Fruit fly (Drosophila melanogaster) whole organism, embryonic: ENCODE results near the gene CG15740.

Source experiments
- B-H1 ChIP-seq: fragments of 200-800 bp; sonication (Bioruptor generic); IDR thresholded peaks from 3 replicates; pipeline ENCODE4 v1.3.6; 2022; ENCODE audit warnings: missing biosample characterization, missing genetic modification characterization
- CG10147 ChIP-seq: fragments of 200-800 bp; sonication (Bioruptor generic); optimal IDR thresholded peaks from 2 replicates; lab custom pipeline; 2019; ENCODE audit warnings: missing biosample characterization, mild to moderate bottlenecking, missing genetic modification characterization, moderate library complexity
- CG10959 ChIP-seq: fragments of 200-800 bp; sonication (Bioruptor generic); IDR thresholded peaks from 2 replicates; pipeline ENCODE4 v1.3.6; 2022; ENCODE audit warnings: missing biosample characterization, missing genetic modification characterization
- CG11398 ChIP-seq: fragments of 200-800 bp; sonication (Bioruptor generic); optimal IDR thresholded peaks from 2 replicates; lab custom pipeline; 2016; ENCODE audit warnings: missing biosample characterization, missing genetic modification characterization
- CG12299 ChIP-seq: fragments of 200-800 bp; sonication (Bioruptor generic); optimal IDR thresholded peaks from 2 replicates; lab custom pipeline; 2018; ENCODE audit warnings: missing biosample characterization, mild to moderate bottlenecking, missing genetic modification characterization
- CG12942 ChIP-seq: fragments of 200-800 bp; sonication (Bioruptor generic); optimal IDR thresholded peaks from 3 replicates; lab custom pipeline; 2016; ENCODE audit warnings: missing biosample characterization, missing genetic modification characterization
- CG13624 ChIP-seq: fragments of 200-800 bp; sonication (Bioruptor generic); optimal IDR thresholded peaks from 2 replicates; lab custom pipeline; 2016; ENCODE audit warnings: missing biosample characterization, missing genetic modification characterization
- CG13894 ChIP-seq: fragments of 200-800 bp; sonication (Bioruptor generic); optimal IDR thresholded peaks from 3 replicates; lab custom pipeline; 2018; ENCODE audit warnings: missing biosample characterization, mild to moderate bottlenecking, missing genetic modification characterization, moderate library complexity
- CG16863 ChIP-seq: fragments of 200-800 bp; sonication (Bioruptor generic); optimal IDR thresholded peaks from 3 replicates; lab custom pipeline; 2016; ENCODE audit warnings: missing biosample characterization, missing genetic modification characterization
- CG18599 ChIP-seq: fragments of 200-800 bp; sonication (Bioruptor generic); optimal IDR thresholded peaks from 3 replicates; lab custom pipeline; 2017; ENCODE audit warnings: missing biosample characterization, missing genetic modification characterization, mild to moderate bottlenecking, moderate library complexity, missing genetic modification reagents
- CG2129 ChIP-seq: fragments of 200-800 bp; sonication (Bioruptor generic); IDR thresholded peaks from 2 replicates; pipeline ENCODE4 v1.3.6; 2022; ENCODE audit warnings: missing biosample characterization, missing genetic modification characterization; ENCODE audit not compliant: partially characterized antibody
- CG2712 ChIP-seq: fragments of 200-800 bp; optimal IDR thresholded peaks from 3 replicates; lab custom pipeline; 2019; ENCODE audit warnings: missing biosample characterization, mild to moderate bottlenecking, missing genetic modification characterization, moderate library complexity
- CG3407 ChIP-seq: fragments of 200-800 bp; sonication (Bioruptor generic); optimal IDR thresholded peaks from 2 replicates; lab custom pipeline; 2018; ENCODE audit warnings: missing biosample characterization, mild to moderate bottlenecking, missing genetic modification characterization
- CG34376 ChIP-seq: fragments of 200-800 bp; sonication (Bioruptor generic); optimal IDR thresholded peaks from 2 replicates; lab custom pipeline; 2018; ENCODE audit warnings: missing biosample characterization, mild to moderate bottlenecking, missing genetic modification characterization
- CG4360 ChIP-seq: fragments of 200-800 bp; sonication (Bioruptor generic); IDR thresholded peaks from 2 replicates; pipeline ENCODE4 v1.3.6; 2022; ENCODE audit warnings: missing biosample characterization, missing genetic modification characterization
- CG4707 ChIP-seq: fragments of 200-800 bp; sonication (Bioruptor generic); optimal IDR thresholded peaks from 2 replicates; lab custom pipeline; 2018; ENCODE audit warnings: missing biosample characterization, mild to moderate bottlenecking, missing genetic modification characterization, moderate library complexity
- CG4820 ChIP-seq: fragments of 200-800 bp; sonication (Bioruptor generic); optimal IDR thresholded peaks from 3 replicates; lab custom pipeline; 2016; ENCODE audit warnings: missing biosample characterization, missing genetic modification characterization
- CG8089 ChIP-seq: fragments of 200-800 bp; sonication (Bioruptor generic); optimal IDR thresholded peaks from 3 replicates; lab custom pipeline; 2016; ENCODE audit warnings: missing biosample characterization, missing genetic modification characterization
- CG8290 ChIP-seq, 3 experiments: fragments of 200-800 bp; sonication (Bioruptor generic); optimal IDR thresholded peaks; 2 replicates each; lab custom pipeline; 2016 to 2019; ENCODE audit warnings: missing biosample characterization in 3 of 3, missing genetic modification characterization in 3 of 3, mild to moderate bottlenecking in 2 of 3, moderate library complexity in 1 of 3
- CG8388 ChIP-seq: fragments of 200-800 bp; sonication (Bioruptor generic); optimal IDR thresholded peaks from 2 replicates; lab custom pipeline; 2019; ENCODE audit warnings: missing biosample characterization, mild to moderate bottlenecking, missing genetic modification characterization, moderate library complexity
- CG9215 ChIP-seq: fragments of 200-800 bp; sonication (Bioruptor generic); IDR thresholded peaks from 2 replicates; pipeline ENCODE4 v1.3.6; 2022; ENCODE audit warnings: missing biosample characterization, missing genetic modification characterization
- CG9797 ChIP-seq: fragments of 200-800 bp; sonication (Bioruptor generic); optimal IDR thresholded peaks from 3 replicates; lab custom pipeline; 2018; ENCODE audit warnings: missing biosample characterization, mild to moderate bottlenecking, missing genetic modification characterization
- CrebB ChIP-seq: fragments of 200-800 bp; sonication (Bioruptor generic); optimal IDR thresholded peaks from 3 replicates; lab custom pipeline; 2018; ENCODE audit warnings: missing biosample characterization, mild to moderate bottlenecking, missing genetic modification characterization
- Dbx ChIP-seq: fragments of 200-800 bp; sonication (Bioruptor generic); IDR thresholded peaks from 3 replicates; pipeline ENCODE4 v1.3.6; 2022; ENCODE audit warnings: missing biosample characterization, missing genetic modification characterization
- Dll ChIP-seq: fragments of 200-800 bp; sonication (Bioruptor generic); IDR thresholded peaks from 4 replicates; pipeline ENCODE4 v1.3.6; 2022; ENCODE audit warnings: missing biosample characterization, missing genetic modification characterization; ENCODE audit not compliant: partially characterized antibody
- HLH3B ChIP-seq: fragments of 200-800 bp; sonication (Bioruptor generic); IDR thresholded peaks from 2 replicates; pipeline ENCODE4 v1.3.6; 2022; ENCODE audit warnings: missing biosample characterization, missing genetic modification characterization
- Lhr ChIP-seq: fragments of 200-800 bp; sonication (Bioruptor generic); optimal IDR thresholded peaks from 3 replicates; lab custom pipeline; 2017; ENCODE audit warnings: mild to moderate bottlenecking, missing biosample characterization, missing genetic modification reagents, missing genetic modification characterization
- MESR4 ChIP-seq: fragments of 200-800 bp; sonication (Bioruptor generic); optimal IDR thresholded peaks from 2 replicates; lab custom pipeline; 2018; ENCODE audit warnings: missing biosample characterization, mild to moderate bottlenecking, missing genetic modification characterization, moderate library complexity
- Max ChIP-seq: fragments of 200-800 bp; sonication (Bioruptor generic); optimal IDR thresholded peaks from 2 replicates; lab custom pipeline; 2016; ENCODE audit warnings: missing biosample characterization, mild to moderate bottlenecking, missing genetic modification characterization
- Nf-YB ChIP-seq: fragments of 200-800 bp; sonication (Bioruptor generic); optimal IDR thresholded peaks from 3 replicates; lab custom pipeline; 2019; ENCODE audit warnings: missing biosample characterization, mild to moderate bottlenecking, missing genetic modification characterization, moderate library complexity
- Taf1 ChIP-seq: fragments of 200-800 bp; sonication (Bioruptor generic); IDR thresholded peaks from 2 replicates; pipeline ENCODE4 v1.3.6; 2022; ENCODE audit warnings: missing biosample characterization, missing genetic modification characterization
- ash1 ChIP-seq: fragments of 200-800 bp; sonication (Bioruptor generic); optimal IDR thresholded peaks from 2 replicates; lab custom pipeline; 2018; ENCODE audit warnings: missing biosample characterization, mild to moderate bottlenecking, missing genetic modification characterization
- az2 ChIP-seq: fragments of 200-800 bp; sonication (Bioruptor generic); optimal IDR thresholded peaks from 3 replicates; lab custom pipeline; 2016; ENCODE audit warnings: missing biosample characterization, missing genetic modification characterization
- chinmo ChIP-seq: fragments of 200-800 bp; sonication (Bioruptor generic); IDR thresholded peaks from 4 replicates; pipeline ENCODE4 v1.3.6; 2022; ENCODE audit warnings: missing biosample characterization, missing genetic modification characterization; ENCODE audit not compliant: partially characterized antibody
- chm ChIP-seq: fragments of 200-800 bp; sonication (Bioruptor generic); IDR thresholded peaks from 2 replicates; pipeline ENCODE4 v1.3.6; 2022; ENCODE audit warnings: missing biosample characterization, missing genetic modification characterization
- ci ChIP-seq: fragments of 200-800 bp; sonication (Bioruptor generic); IDR thresholded peaks from 3 replicates; pipeline ENCODE4 v1.3.6; 2022; ENCODE audit warnings: missing biosample characterization, missing genetic modification characterization
- croc ChIP-seq: fragments of 200-800 bp; sonication (Bioruptor generic); conservative IDR thresholded peaks from 3 replicates; pipeline ENCODE4 v1.3.6; 2022; ENCODE audit warnings: missing biosample characterization, missing genetic modification characterization
- crol ChIP-seq: fragments of 200-800 bp; sonication (Bioruptor generic); IDR thresholded peaks from 2 replicates; pipeline ENCODE4 v1.3.6; 2022; ENCODE audit warnings: missing biosample characterization, missing genetic modification characterization
- en ChIP-seq: fragments of 200-800 bp; sonication (Bioruptor generic); optimal IDR thresholded peaks from 2 replicates; lab custom pipeline; 2016; ENCODE audit warnings: missing biosample characterization, missing genetic modification characterization
- gce ChIP-seq: fragments of 200-800 bp; sonication (Bioruptor generic); IDR thresholded peaks from 3 replicates; pipeline ENCODE4 v1.3.6; 2022; ENCODE audit warnings: missing biosample characterization, missing genetic modification characterization
- gro ChIP-seq: fragments of 200-800 bp; sonication (Bioruptor generic); optimal IDR thresholded peaks from 2 replicates; lab custom pipeline; 2016; ENCODE audit warnings: missing biosample characterization, missing genetic modification characterization
- hb ChIP-seq: fragments of 200-800 bp; sonication (Bioruptor generic); IDR thresholded peaks from 3 replicates; pipeline ENCODE4 v1.3.6; 2022; ENCODE audit warnings: missing biosample characterization, missing genetic modification characterization; ENCODE audit not compliant: partially characterized antibody
- kni ChIP-seq: fragments of 200-800 bp; sonication (Bioruptor generic); optimal IDR thresholded peaks from 3 replicates; lab custom pipeline; 2017; ENCODE audit warnings: mild to moderate bottlenecking, missing biosample characterization, missing genetic modification reagents, missing genetic modification characterization
- mld ChIP-seq: fragments of 200-800 bp; sonication (Bioruptor generic); IDR thresholded peaks from 3 replicates; pipeline ENCODE4 v1.3.6; 2022; ENCODE audit warnings: missing biosample characterization, missing genetic modification characterization; ENCODE audit not compliant: partially characterized antibody
- sd ChIP-seq: fragments of 200-800 bp; sonication (Bioruptor generic); optimal IDR thresholded peaks from 3 replicates; lab custom pipeline; 2018; ENCODE audit warnings: missing biosample characterization, mild to moderate bottlenecking, missing genetic modification characterization, moderate library complexity
- stwl ChIP-seq: fragments of 200-800 bp; sonication (Bioruptor generic); optimal IDR thresholded peaks from 3 replicates; lab custom pipeline; 2018; ENCODE audit warnings: missing biosample characterization, mild to moderate bottlenecking, missing genetic modification characterization, moderate library complexity
- usp ChIP-seq: fragments of >200 bp; optimal IDR thresholded peaks from 2 replicates; lab custom pipeline; 2017; ENCODE audit warnings: missing biosample characterization, missing genetic modification characterization
- z ChIP-seq: fragments of 200-800 bp; sonication (Bioruptor generic); IDR thresholded peaks from 3 replicates; pipeline ENCODE4 v1.3.6; 2022; ENCODE audit warnings: missing biosample characterization, missing genetic modification characterization
- zfh2 ChIP-seq: fragments of 200-800 bp; sonication (Bioruptor generic); optimal IDR thresholded peaks from 2 replicates; lab custom pipeline; 2016; ENCODE audit warnings: missing biosample characterization, missing genetic modification characterization

The CG15740 gene

DNA sequence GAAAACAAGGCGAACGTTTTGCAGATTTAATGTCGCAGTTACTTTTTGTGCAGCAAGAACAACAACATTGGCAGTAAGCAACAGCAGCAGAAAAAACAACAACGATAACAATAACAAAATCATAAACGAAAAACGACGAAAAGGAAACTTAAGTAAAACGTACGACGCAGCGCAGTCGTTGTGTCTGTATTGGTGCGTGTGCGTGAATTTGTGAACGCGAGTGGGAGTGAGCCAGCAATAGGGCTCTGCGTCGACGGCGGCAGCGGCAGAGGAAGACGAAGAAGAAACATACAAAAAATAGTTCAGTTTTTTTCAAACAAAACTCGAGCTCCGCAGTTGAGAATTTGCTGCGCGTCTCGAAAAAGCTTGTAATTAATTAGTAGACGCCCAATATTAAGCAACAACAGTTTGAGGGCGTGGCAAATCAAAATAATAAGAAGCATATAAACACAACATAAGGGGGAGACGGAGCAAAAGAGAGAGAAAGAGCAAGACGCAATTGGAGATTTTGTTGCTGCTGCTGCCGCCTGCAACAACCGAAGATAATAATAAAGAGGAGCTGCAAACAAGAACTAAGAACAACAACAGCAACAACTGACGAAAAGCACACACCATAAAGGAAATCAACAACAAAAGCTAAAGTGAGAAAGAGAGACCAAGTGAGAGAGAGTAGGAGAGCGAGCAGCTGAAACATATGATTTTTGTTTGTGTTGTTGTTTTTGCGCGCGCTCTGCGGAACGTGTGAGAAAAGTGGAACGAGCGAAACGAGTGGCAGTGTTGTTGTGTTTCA lies 28.5 kb downstream of the CG15740 start (continued):
- no peak for TF ChIP-seq zfh2 (GFP tag; lab: Kevin White, UChicago)
- TF ChIP-seq chinmo (GFP tag; lab: Robert Waterston, UW), result peak; percentile 83; the same call in 1 of the 4 replicates
- no peak for TF ChIP-seq CG9215 (GFP tag; lab: Robert Waterston, UW)
- TF ChIP-seq CG4707, result no peak
- no peak for TF ChIP-seq chm (GFP tag; lab: Robert Waterston, UW)
- TF ChIP-seq kni (GFP tag; lab: Kevin White, UChicago), result peak; percentile 28
- TF ChIP-seq ci (GFP tag; lab: Robert Waterston, UW), result peak; percentile 29; the same call in 1 of the 3 replicates
- no peak for TF ChIP-seq Lhr (GFP tag; lab: Kevin White, UChicago)
- no peak for TF ChIP-seq az2 (GFP tag; lab: Kevin White, UChicago)
- no peak for TF ChIP-seq Nf-YB (GFP tag; lab: Kevin White, UChicago)
- no peak for TF ChIP-seq CG8388 (GFP tag; lab: Kevin White, UChicago)
- no peak for TF ChIP-seq CG8089
- no peak for TF ChIP-seq CG11398 (GFP tag; lab: Kevin White, UChicago)
- no peak for TF ChIP-seq CG2129
- no peak for TF ChIP-seq CG13894 (tag; lab: Kevin White, UChicago)
- peak; percentile 9 for TF ChIP-seq CG12299 (tag; lab: Kevin White, UChicago)
- TF ChIP-seq Max, result no peak
- TF ChIP-seq crol (GFP tag; lab: Robert Waterston, UW), result peak; percentile 18; the same call in 1 of the 2 replicates
- peak; percentile 19 for TF ChIP-seq MESR4 (GFP tag; lab: Kevin White, UChicago)
- no peak for TF ChIP-seq Dbx (GFP tag; lab: Robert Waterston, UW)
- no peak for TF ChIP-seq z (GFP tag; lab: Robert Waterston, UW)
- no peak for TF ChIP-seq hb (GFP tag; lab: Robert Waterston, UW)
- TF ChIP-seq usp (GFP tag; lab: Kevin White, UChicago), result no peak
- peak; percentile 23 for TF ChIP-seq CG13624 (GFP tag; lab: Kevin White, UChicago)
- no peak for TF ChIP-seq B-H1 (GFP tag; lab: Robert Waterston, UW)
- TF ChIP-seq CG8290 (GFP tag; optimal IDR thresholded peaks at IDR 0.05; lab: Kevin White, UChicago), result no peak
- peak in 1 of 2 experiments; percentile 16 for TF ChIP-seq CG8290 (tag; optimal IDR thresholded peaks at IDR 0.05; lab: Kevin White, UChicago)
- TF ChIP-seq CG18599 (GFP tag; lab: Kevin White, UChicago), result no peak
- no peak for TF ChIP-seq CG10147 (GFP tag; lab: Kevin White, UChicago)
- TF ChIP-seq croc, result no peak
- no peak for TF ChIP-seq CG16863 (GFP tag; lab: Kevin White, UChicago)
- no peak for TF ChIP-seq ash1 (GFP tag; lab: Kevin White, UChicago)
- no peak for TF ChIP-seq CG2712 (tag; lab: Kevin White, UChicago)
- TF ChIP-seq HLH3B (GFP tag; lab: Robert Waterston, UW), result no peak
- TF ChIP-seq CG4820, result no peak
- no peak for TF ChIP-seq CG10959
- TF ChIP-seq gce (GFP tag; lab: Robert Waterston, UW), result no peak
- peak; percentile 93 for TF ChIP-seq CG4360 (GFP tag; lab: Robert Waterston, UW)
- TF ChIP-seq sd, result peak; percentile 13
- TF ChIP-seq CrebB, result no peak
- TF ChIP-seq Taf1 (GFP tag; lab: Robert Waterston, UW), result no peak
- TF ChIP-seq stwl (tag; lab: Kevin White, UChicago), result no peak
- TF ChIP-seq CG3407, result peak; percentile 6
- no peak for TF ChIP-seq mld (GFP tag; lab: Robert Waterston, UW)
- no peak for TF ChIP-seq CG12942 (GFP tag; lab: Kevin White, UChicago)
- no peak for TF ChIP-seq en (GFP tag; lab: Kevin White, UChicago)
- TF ChIP-seq Dll (GFP tag; lab: Robert Waterston, UW), result no peak
- no peak for TF ChIP-seq CG9797 (GFP tag; lab: Kevin White, UChicago)
- peak; percentile 48 for TF ChIP-seq CG34376 (GFP tag; lab: Kevin White, UChicago)
- no peak for TF ChIP-seq gro (GFP tag; lab: Kevin White, UChicago)
